Fruit fly (Drosophila melanogaster) whole organism, embryonic: ENCODE data around the gene Nab2.

Source experiments
- BEAF-32 ChIP-seq: fragments of 200-800 bp; sonication (Bioruptor generic); optimal IDR thresholded peaks from 3 replicates; lab custom pipeline; 2017; ENCODE audit warnings: missing biosample characterization, missing genetic modification characterization, mild to moderate bottlenecking, moderate library complexity, missing genetic modification reagents
- Bgb ChIP-seq: fragments of 200-800 bp; sonication (Bioruptor generic); IDR thresholded peaks from 2 replicates; pipeline ENCODE4 v1.3.6; 2022; ENCODE audit warnings: missing biosample characterization, missing genetic modification characterization; ENCODE audit not compliant: partially characterized antibody
- CG10321 ChIP-seq: fragments of 200-800 bp; sonication (Bioruptor generic); IDR thresholded peaks from 2 replicates; pipeline ENCODE4 v1.3.6; 2022; ENCODE audit warnings: missing biosample characterization, missing genetic modification characterization
- CG11093 ChIP-seq: fragments of 200-800 bp; sonication (Bioruptor generic); IDR thresholded peaks from 3 replicates; pipeline ENCODE4 v1.3.6; 2022; ENCODE audit warnings: missing biosample characterization, missing genetic modification characterization
- CG11695 ChIP-seq: fragments of 200-800 bp; sonication (Bioruptor generic); IDR thresholded peaks from 3 replicates; pipeline ENCODE4 v1.3.6; 2022; ENCODE audit warnings: missing biosample characterization, missing genetic modification characterization
- CG12155 ChIP-seq: fragments of 200-800 bp; sonication (Bioruptor generic); optimal IDR thresholded peaks from 3 replicates; lab custom pipeline; 2016; ENCODE audit warnings: missing biosample characterization, missing genetic modification characterization
- CG12942 ChIP-seq: fragments of 200-800 bp; sonication (Bioruptor generic); optimal IDR thresholded peaks from 3 replicates; lab custom pipeline; 2016; ENCODE audit warnings: missing biosample characterization, missing genetic modification characterization
- CG13287 ChIP-seq: fragments of 200-800 bp; sonication (Bioruptor generic); IDR thresholded peaks from 2 replicates; pipeline ENCODE4 v1.3.6; 2022; ENCODE audit warnings: missing biosample characterization, missing genetic modification characterization; ENCODE audit not compliant: partially characterized antibody
- CG1603 ChIP-seq: fragments of 200-800 bp; sonication (Bioruptor generic); optimal IDR thresholded peaks from 2 replicates; lab custom pipeline; 2019; ENCODE audit warnings: missing biosample characterization, mild to moderate bottlenecking, missing genetic modification characterization, moderate library complexity
- CG16813 ChIP-seq: fragments of 200-800 bp; sonication (Bioruptor generic); IDR thresholded peaks from 3 replicates; pipeline ENCODE4 v1.3.6; 2022; ENCODE audit warnings: missing biosample characterization, missing genetic modification characterization; ENCODE audit not compliant: partially characterized antibody
- CG17568 ChIP-seq: fragments of 200-800 bp; sonication (Bioruptor generic); optimal IDR thresholded peaks from 2 replicates; lab custom pipeline; 2018; ENCODE audit warnings: missing biosample characterization, mild to moderate bottlenecking, missing genetic modification characterization, moderate library complexity
- CG17829 ChIP-seq: fragments of 200-800 bp; optimal IDR thresholded peaks from 2 replicates; lab custom pipeline; 2019; ENCODE audit warnings: missing biosample characterization, mild to moderate bottlenecking, missing genetic modification characterization, moderate library complexity
- CG17912 ChIP-seq: fragments of 200-800 bp; sonication (Bioruptor generic); optimal IDR thresholded peaks from 2 replicates; lab custom pipeline; 2018; ENCODE audit warnings: missing biosample characterization, mild to moderate bottlenecking, missing genetic modification characterization
- CG2116 ChIP-seq: fragments of 200-800 bp; sonication (Bioruptor generic); optimal IDR thresholded peaks from 3 replicates; lab custom pipeline; 2018; ENCODE audit warnings: missing biosample characterization, mild to moderate bottlenecking, missing genetic modification characterization
- CG2199 ChIP-seq: fragments of 200-800 bp; sonication (Bioruptor generic); IDR thresholded peaks from 3 replicates; pipeline ENCODE4 v1.3.6; 2022; ENCODE audit warnings: missing biosample characterization, missing genetic modification characterization
- CG2202 ChIP-seq: fragments of 200-800 bp; sonication (Bioruptor generic); optimal IDR thresholded peaks from 2 replicates; lab custom pipeline; 2018; ENCODE audit warnings: missing biosample characterization, mild to moderate bottlenecking, missing genetic modification characterization
- CG32767 ChIP-seq: fragments of 200-800 bp; sonication (Bioruptor generic); IDR thresholded peaks from 2 replicates; pipeline ENCODE4 v1.3.6; 2022; ENCODE audit warnings: missing biosample characterization, missing genetic modification characterization
- CG33557 ChIP-seq: fragments of 200-800 bp; sonication (Bioruptor generic); optimal IDR thresholded peaks from 2 replicates; lab custom pipeline; 2019; ENCODE audit warnings: missing biosample characterization, mild to moderate bottlenecking, missing genetic modification characterization, moderate library complexity
- CG4707 ChIP-seq: fragments of 200-800 bp; sonication (Bioruptor generic); optimal IDR thresholded peaks from 2 replicates; lab custom pipeline; 2018; ENCODE audit warnings: missing biosample characterization, mild to moderate bottlenecking, missing genetic modification characterization, moderate library complexity
- CG4854 ChIP-seq: fragments of 200-800 bp; sonication (Bioruptor generic); optimal IDR thresholded peaks from 2 replicates; lab custom pipeline; 2016; ENCODE audit warnings: missing biosample characterization, missing genetic modification characterization, inconsistent platforms
- CG5245 ChIP-seq: fragments of 200-800 bp; sonication (Bioruptor generic); optimal IDR thresholded peaks from 3 replicates; lab custom pipeline; 2016; ENCODE audit warnings: missing biosample characterization, missing genetic modification characterization
- CG6683 ChIP-seq: fragments of 200-800 bp; sonication (Bioruptor generic); optimal IDR thresholded peaks from 2 replicates; lab custom pipeline; 2017; ENCODE audit warnings: missing biosample characterization, mild to moderate bottlenecking, missing genetic modification characterization, missing genetic modification reagents
- CG6791 ChIP-seq: fragments of 200-800 bp; sonication (Bioruptor generic); IDR thresholded peaks from 3 replicates; pipeline ENCODE4 v1.3.6; 2022; ENCODE audit warnings: missing biosample characterization, missing genetic modification characterization; ENCODE audit not compliant: partially characterized antibody
- CG7745 ChIP-seq: fragments of 200-800 bp; sonication (Bioruptor generic); optimal IDR thresholded peaks from 2 replicates; lab custom pipeline; 2018; ENCODE audit warnings: missing biosample characterization, mild to moderate bottlenecking, missing genetic modification characterization, moderate library complexity
- CG7963 ChIP-seq: fragments of 200-800 bp; sonication (Bioruptor generic); IDR thresholded peaks from 3 replicates; pipeline ENCODE4 v1.3.6; 2022; ENCODE audit warnings: missing biosample characterization, missing genetic modification characterization; ENCODE audit not compliant: partially characterized antibody
- CG8478 ChIP-seq: fragments of >200 bp; optimal IDR thresholded peaks from 2 replicates; lab custom pipeline; 2018
- CG9437 ChIP-seq: fragments of 200-800 bp; sonication (Bioruptor generic); optimal IDR thresholded peaks from 2 replicates; lab custom pipeline; 2018; ENCODE audit warnings: missing biosample characterization, mild to moderate bottlenecking, missing genetic modification characterization
- CG9876 ChIP-seq: fragments of 200-800 bp; sonication (Bioruptor generic); optimal IDR thresholded peaks from 2 replicates; lab custom pipeline; 2016; ENCODE audit warnings: missing biosample characterization, missing genetic modification characterization
- Elba2 ChIP-seq: fragments of 200-800 bp; sonication (Bioruptor generic); optimal IDR thresholded peaks from 3 replicates; lab custom pipeline; 2016; ENCODE audit warnings: missing biosample characterization, missing genetic modification characterization
- Ets97D ChIP-seq: fragments of 200-800 bp; sonication (Bioruptor generic); optimal IDR thresholded peaks from 3 replicates; lab custom pipeline; 2016; ENCODE audit warnings: missing biosample characterization, missing genetic modification characterization
- HLHmδ ChIP-seq: fragments of 200-800 bp; sonication (Bioruptor generic); optimal IDR thresholded peaks from 2 replicates; lab custom pipeline; 2018; ENCODE audit warnings: missing biosample characterization, mild to moderate bottlenecking, missing genetic modification characterization, moderate library complexity
- Jarid2 ChIP-seq: fragments of 200-800 bp; sonication (Bioruptor generic); optimal IDR thresholded peaks from 3 replicates; lab custom pipeline; 2017; ENCODE audit warnings: mild to moderate bottlenecking, missing biosample characterization, missing genetic modification reagents, missing genetic modification characterization
- Opbp ChIP-seq: fragments of 200-800 bp; sonication (Bioruptor generic); IDR thresholded peaks from 3 replicates; pipeline ENCODE4 v1.3.6; 2022; ENCODE audit warnings: missing biosample characterization, missing genetic modification characterization; ENCODE audit not compliant: partially characterized antibody
- Rfx ChIP-seq: fragments of 200-800 bp; sonication (Bioruptor generic); IDR thresholded peaks from 2 replicates; pipeline ENCODE4 v1.3.6; 2022; ENCODE audit warnings: missing biosample characterization, missing genetic modification characterization
- ara ChIP-seq: fragments of 200-800 bp; sonication (Bioruptor generic); IDR thresholded peaks from 2 replicates; pipeline ENCODE4 v1.3.6; 2022; ENCODE audit warnings: missing biosample characterization, missing genetic modification characterization
- cg ChIP-seq: fragments of 200-800 bp; sonication (Bioruptor generic); optimal IDR thresholded peaks from 3 replicates; lab custom pipeline; 2019; ENCODE audit warnings: missing biosample characterization, mild to moderate bottlenecking, missing genetic modification characterization, moderate library complexity
- chif ChIP-seq, 2 experiments: fragments of 200-800 bp; sonication (Bioruptor generic); optimal IDR thresholded peaks; 3 replicates each; lab custom pipeline; 2016; ENCODE audit warnings: missing biosample characterization in 2 of 2, missing genetic modification characterization in 2 of 2
- chm ChIP-seq: fragments of 200-800 bp; sonication (Bioruptor generic); IDR thresholded peaks from 2 replicates; pipeline ENCODE4 v1.3.6; 2022; ENCODE audit warnings: missing biosample characterization, missing genetic modification characterization
- ci ChIP-seq: fragments of 200-800 bp; sonication (Bioruptor generic); IDR thresholded peaks from 3 replicates; pipeline ENCODE4 v1.3.6; 2022; ENCODE audit warnings: missing biosample characterization, missing genetic modification characterization
- dm ChIP-seq: fragments of 200-800 bp; sonication (Bioruptor generic); optimal IDR thresholded peaks from 3 replicates; lab custom pipeline; 2016; ENCODE audit warnings: missing biosample characterization, missing genetic modification characterization
- fu2 ChIP-seq: fragments of 200-800 bp; sonication (Bioruptor generic); optimal IDR thresholded peaks from 2 replicates; lab custom pipeline; 2016; ENCODE audit warnings: missing biosample characterization, missing genetic modification characterization
- jigr1 ChIP-seq: fragments of 200-800 bp; sonication (Bioruptor generic); IDR thresholded peaks from 3 replicates; pipeline ENCODE4 v1.3.6; 2022; ENCODE audit warnings: missing biosample characterization, missing genetic modification characterization
- otp ChIP-seq: fragments of 200-800 bp; sonication (Bioruptor generic); IDR thresholded peaks from 3 replicates; pipeline ENCODE4, ENCODE4 v1.3.6; 2022; ENCODE audit warnings: missing biosample characterization, missing genetic modification characterization
- psq ChIP-seq: fragments of 200-800 bp; sonication (Bioruptor generic); optimal IDR thresholded peaks from 2 replicates; lab custom pipeline; 2017; ENCODE audit warnings: missing biosample characterization, missing genetic modification characterization
- run ChIP-seq: fragments of 200-800 bp; sonication (Bioruptor generic); optimal IDR thresholded peaks from 3 replicates; lab custom pipeline; 2018; ENCODE audit warnings: missing biosample characterization, mild to moderate bottlenecking, missing genetic modification characterization
- seq ChIP-seq: fragments of 200-800 bp; sonication (Bioruptor generic); IDR thresholded peaks from 2 replicates; pipeline ENCODE4 v1.3.6; 2022; ENCODE audit warnings: missing biosample characterization, missing genetic modification characterization
- sna ChIP-seq: fragments of 200-800 bp; sonication (Bioruptor generic); IDR thresholded peaks from 2 replicates; pipeline ENCODE4 v1.3.6; 2022; ENCODE audit warnings: missing biosample characterization, missing genetic modification characterization; ENCODE audit not compliant: partially characterized antibody
- tll ChIP-seq, 2 experiments: fragments of 200-800 bp in 1 of 2; fragments of >200 bp in 1 of 2; sonication (Bioruptor generic) in 1 of 2; optimal IDR thresholded peaks; 2 replicates each; lab custom pipeline; 2017 to 2019; ENCODE audit warnings: missing biosample characterization in 2 of 2, missing genetic modification characterization in 2 of 2, mild to moderate bottlenecking in 1 of 2, moderate library complexity in 1 of 2
- z ChIP-seq: fragments of 200-800 bp; sonication (Bioruptor generic); IDR thresholded peaks from 3 replicates; pipeline ENCODE4 v1.3.6; 2022; ENCODE audit warnings: missing biosample characterization, missing genetic modification characterization

Gene Nab2

dm6 chr3R:24333182-24333808, 15.1 kb upstream of the Nab2 start, which contains the start of the genes Rrp5 and Dis3 (continued):
- TF ChIP-seq CG2202 (no peak), BEAF-32 (peak; percentile 61), cg (GFP tag; lab: Kevin White, UChicago) (no peak), seq (GFP tag; lab: Robert Waterston, UW) (no peak), ara (0 out of 2 replicates have a peak, but pooled peaks have one; percentile 50), CG13287 (GFP tag; lab: Robert Waterston, UW) (peak; percentile 64; the same call in 1 of the 2 replicates), ci (peak; percentile 72), chm (GFP tag; lab: Robert Waterston, UW) (peak; percentile 44), CG11695 (GFP tag; lab: Robert Waterston, UW) (no peak), CG11093 (GFP tag; lab: Robert Waterston, UW) (no peak), CG4854 (no peak), chif (GFP tag; optimal IDR thresholded peaks at IDR 0.05; lab: Kevin White, UChicago) (peak in 1 of 2 experiments; percentile 24)

dm6 chr3R:24320342-24320711, 2.1 kb upstream of the Nab2 start:
- TF ChIP-seq fu2 (GFP tag; lab: Kevin White, UChicago) (no peak), Rfx (GFP tag; lab: Robert Waterston, UW) (peak; percentile 52; the same call in 1 of the 2 replicates), CG32767 (GFP tag; lab: Robert Waterston, UW) (0 out of 2 replicates have a peak, but pooled peaks have one; percentile 24), CG33557 (GFP tag; lab: Kevin White, UChicago) (no peak), dm (GFP tag; lab: Kevin White, UChicago) (peak; percentile 28), tll (GFP tag; optimal IDR thresholded peaks at IDR 0.05; lab: Kevin White, UChicago) (peak in 1 of 2 experiments; percentile 61), CG8478 (peak; percentile 88), CG2199 (GFP tag; lab: Robert Waterston, UW) (no peak), CG17912 (peak; percentile 25), Elba2 (no peak), Bgb (GFP tag; lab: Robert Waterston, UW) (peak; percentile 80), HLHmδ (GFP tag; lab: Kevin White, UChicago) (peak; percentile 11), CG12155 (GFP tag; lab: Kevin White, UChicago) (no peak), CG6683 (GFP tag; lab: Kevin White, UChicago) (no peak), Ets97D (GFP tag; lab: Kevin White, UChicago) (peak; percentile 37), CG5245 (no peak), CG6791 (GFP tag; lab: Robert Waterston, UW) (peak; percentile 81), CG9876 (GFP tag; lab: Kevin White, UChicago) (no peak), Opbp (GFP tag; lab: Robert Waterston, UW) (peak; percentile 78), sna (GFP tag; lab: Robert Waterston, UW) (peak; percentile 23; the same call in 1 of the 2 replicates), CG16813 (GFP tag; lab: Robert Waterston, UW) (peak; percentile 57), CG7963 (GFP tag; lab: Robert Waterston, UW) (peak; percentile 46; the same call in 1 of the 3 replicates), run (peak; percentile 11), CG12942 (GFP tag; lab: Kevin White, UChicago) (no peak), CG2116 (GFP tag; lab: Kevin White, UChicago) (peak; percentile 67), otp (GFP tag; lab: Robert Waterston, UW) (0 out of 3 replicates have a peak, but pooled peaks have one; percentile 30), CG7745 (tag; lab: Kevin White, UChicago) (peak; percentile 35), Jarid2 (GFP tag; lab: Kevin White, UChicago) (no peak), CG17568 (GFP tag; lab: Kevin White, UChicago) (no peak), CG10321 (GFP tag; lab: Robert Waterston, UW) (peak; percentile 97), CG4707 (GFP tag; lab: Kevin White, UChicago) (no peak), jigr1 (GFP tag; lab: Robert Waterston, UW) (no peak), CG9437 (GFP tag; lab: Kevin White, UChicago) (no peak), z (GFP tag; lab: Robert Waterston, UW) (no peak), CG1603 (tag; lab: Kevin White, UChicago) (no peak), psq (GFP tag; lab: Kevin White, UChicago) (no peak), CG17829 (tag; lab: Kevin White, UChicago) (peak; percentile 28)
